Fruit fly (Drosophila melanogaster) S2 (cell line): ENCODE data around the gene CG42709.

Source experiments
- CG8478 ChIP-seq: fragments of >200 bp; optimal IDR thresholded peaks from 2 replicates; lab custom pipeline; 2018
- CTCF ChIP-seq, 2 experiments: fragments of >200 bp; optimal IDR thresholded peaks; 2 replicates each; lab custom pipeline; 2018

The CG42709 gene

DNA sequence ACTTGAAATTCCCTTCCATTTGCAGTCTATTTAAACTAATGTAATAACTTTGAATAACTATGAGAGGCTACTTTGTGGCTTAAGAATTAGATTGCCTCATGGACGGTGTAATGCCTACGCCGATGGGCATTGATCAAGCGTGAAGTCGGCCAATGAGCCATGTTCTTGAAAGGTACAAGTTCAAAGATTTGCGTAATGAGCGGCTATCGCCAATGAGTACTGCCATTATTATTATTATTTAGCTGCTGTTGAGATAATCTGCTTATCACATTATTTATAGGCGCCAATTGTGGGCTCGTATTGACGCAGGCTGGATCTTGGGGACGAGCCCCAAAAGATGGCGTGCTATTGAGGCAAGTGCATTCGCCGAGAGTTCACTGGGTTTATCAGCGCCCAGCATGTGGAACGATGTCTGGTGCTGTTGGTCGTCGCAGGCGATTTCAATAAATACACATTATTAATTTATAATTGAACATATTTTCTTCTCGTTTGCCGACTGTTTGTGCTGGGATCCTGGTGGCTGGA is 47.3 kb downstream of the CG42709 start:
- TF ChIP-seq CTCF (optimal IDR thresholded peaks at IDR 0.05; lab: Kevin White, UChicago) (no peak), CG8478 (lab: Kevin White, UChicago) (no peak)

dm6 chr3L:12839882-12840281 is 49.9 kb downstream of the CG42709 start:
- TF ChIP-seq CG8478 (lab: Kevin White, UChicago) (no peak), CTCF (optimal IDR thresholded peaks at IDR 0.05; lab: Kevin White, UChicago) (no peak)

DNA sequence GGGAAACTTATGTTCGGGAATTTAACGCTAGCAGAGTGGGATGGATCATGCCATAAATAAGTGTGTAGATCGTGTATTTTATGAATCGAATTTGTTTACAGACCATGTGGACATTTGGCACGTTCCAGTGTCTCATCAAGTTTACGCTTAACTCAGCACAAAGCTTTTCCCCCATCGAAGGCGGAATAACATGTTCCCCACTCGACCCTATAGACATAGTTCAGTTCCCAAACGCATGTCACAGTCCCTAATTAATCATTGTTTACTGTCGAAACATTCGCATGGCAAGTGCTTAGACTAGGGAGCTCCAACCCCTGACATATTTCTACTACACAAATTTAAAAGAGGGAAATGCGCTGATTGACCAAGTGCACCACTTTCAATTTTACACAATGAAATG is 51.5 kb downstream of the CG42709 start:
- no peak for TF ChIP-seq CTCF (optimal IDR thresholded peaks at IDR 0.05; lab: Kevin White, UChicago)
- no peak for TF ChIP-seq CG8478 (lab: Kevin White, UChicago)

DNA sequence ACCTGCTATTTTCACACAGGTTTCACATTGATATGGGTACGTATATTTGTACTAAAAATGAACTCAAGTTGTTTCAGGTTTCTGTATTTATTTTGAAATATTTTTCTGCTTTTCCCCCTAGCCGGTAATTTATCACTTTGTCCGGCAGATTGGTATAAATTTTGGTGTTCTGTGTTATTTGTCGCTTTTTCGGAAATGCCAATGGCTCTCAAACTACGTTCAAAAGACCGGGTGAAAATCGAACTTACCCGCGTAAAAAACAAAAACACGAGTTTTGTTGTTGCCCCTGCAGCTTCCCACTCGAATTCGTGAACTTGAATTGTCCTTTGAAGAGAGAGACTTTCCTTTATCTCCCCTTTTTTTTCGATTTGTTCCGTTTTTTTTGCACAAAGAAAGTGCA is 52.5 kb downstream of the CG42709 start:
- TF ChIP-seq CG8478 (lab: Kevin White, UChicago) (no peak), CTCF (optimal IDR thresholded peaks at IDR 0.05; lab: Kevin White, UChicago) (no peak)

DNA sequence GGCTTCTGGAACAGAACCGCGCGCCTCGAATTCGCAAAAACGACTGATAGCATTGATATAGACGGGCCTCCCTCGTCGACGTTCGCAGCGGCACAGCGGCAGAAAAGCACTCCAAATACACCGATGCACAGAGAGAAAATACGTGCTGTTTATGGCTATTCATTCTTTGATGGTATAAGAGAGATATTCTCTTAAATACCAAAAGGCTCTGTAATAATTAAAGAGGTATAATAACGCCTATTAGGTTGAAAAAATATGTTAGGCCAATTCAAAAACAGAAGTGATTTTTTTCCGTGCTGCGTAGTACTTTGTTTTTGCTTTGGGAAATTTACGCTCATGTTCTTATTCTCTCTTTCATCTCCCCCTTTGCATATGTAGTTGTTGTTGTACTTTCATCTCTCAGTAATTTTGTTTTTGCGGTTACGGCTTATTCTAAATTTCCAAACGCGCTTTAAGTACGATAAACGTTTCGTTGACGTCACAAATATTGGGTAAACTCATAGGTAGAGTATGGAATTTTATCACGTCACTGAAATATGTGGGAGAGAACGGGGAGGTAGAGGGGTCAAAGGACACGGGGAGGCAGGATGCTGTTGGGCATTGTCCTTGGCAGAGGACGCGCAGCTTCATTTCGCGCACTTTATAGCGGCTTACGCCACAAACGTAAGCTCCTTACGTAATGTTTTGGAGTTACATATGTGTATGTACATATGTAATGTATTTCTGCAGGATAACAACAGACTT is 53.2 kb downstream of the CG42709 start, which contains the start of gene nebu:
Gene nebu, minus strand, starts transcription at position 51 of the 744 bp plus-strand sequence.
- no peak for TF ChIP-seq CTCF (optimal IDR thresholded peaks at IDR 0.05; lab: Kevin White, UChicago)
